Worm (Caenorhabditis elegans) whole organism, young adult: Measurements from ENCODE around the gene Y60C6A.1.
"Not testable (repeated sequence)": the region's sequence is repeated elsewhere in the genome, so short reads cannot be mapped to it uniquely, and the experiment has no call there.

ENCODE experiments used
- B0035.1 ChIP-seq: sonication (generic microtip); optimal IDR thresholded peaks from 2 replicates; lab custom pipeline; 2016; ENCODE audit warnings: missing genetic modification characterization, mild to moderate bottlenecking, missing compliant biosample characterization, missing genotype, missing genetic modification reagents
- F10E7.11 ChIP-seq: sonication (generic microtip); optimal IDR thresholded peaks from 2 replicates; lab custom pipeline; 2017; ENCODE audit warnings: mild to moderate bottlenecking, missing genetic modification characterization, moderate library complexity, missing compliant biosample characterization
- F23B12.7 ChIP-seq: sonication (generic microtip); optimal IDR thresholded peaks from 2 replicates; lab custom pipeline; 2017; ENCODE audit warnings: missing genetic modification characterization, mild to moderate bottlenecking, missing compliant biosample characterization, antibody characterized with exemption, moderate library complexity; ENCODE audit not compliant: insufficient read depth
- F39B2.1 ChIP-seq: fragments of 200-800 bp; sonication (Bioruptor generic); IDR thresholded peaks from 2 replicates; pipeline ENCODE4 v1.3.6; 2022; ENCODE audit warnings: missing genetic modification reagents, missing genetic modification characterization, missing compliant biosample characterization
- K11D2.4 ChIP-seq: fragments of 200-800 bp; sonication (Bioruptor generic); IDR thresholded peaks from 2 replicates; pipeline ENCODE4 v1.3.6; 2022; ENCODE audit warnings: missing genetic modification reagents, missing genetic modification characterization, missing compliant biosample characterization
- K12H6.12 ChIP-seq: fragments of 200-800 bp; sonication (Bioruptor generic); optimal IDR thresholded peaks from 2 replicates; lab custom pipeline; 2018; ENCODE audit warnings: mild to moderate bottlenecking, missing genetic modification characterization, missing compliant biosample characterization
- Y79H2A.3 ChIP-seq: fragments of 200-800 bp; sonication (Bioruptor generic); conservative IDR thresholded peaks from 2 replicates; pipeline ENCODE4 v1.3.6; 2022; ENCODE audit warnings: missing genetic modification reagents, missing genetic modification characterization, missing compliant biosample characterization
- ZK185.1 ChIP-seq: sonication (generic microtip); optimal IDR thresholded peaks from 2 replicates; lab custom pipeline; 2016; ENCODE audit warnings: mild to moderate bottlenecking, missing genetic modification characterization, missing compliant biosample characterization; ENCODE audit not compliant: poor library complexity, severe bottlenecking
- aptf-3 ChIP-seq: fragments of 200-800 bp; sonication (Bioruptor generic); IDR thresholded peaks from 2 replicates; pipeline ENCODE4 v1.3.6; 2022; ENCODE audit warnings: missing genetic modification characterization, missing compliant biosample characterization
- bed-1 ChIP-seq: fragments of 200-800 bp; sonication (Bioruptor generic); IDR thresholded peaks from 2 replicates; pipeline ENCODE4 v1.3.6; 2022; ENCODE audit warnings: missing genetic modification reagents, missing genetic modification characterization, missing compliant biosample characterization
- cebp-2 ChIP-seq: fragments of 200-800 bp; sonication (Bioruptor generic); IDR thresholded peaks from 2 replicates; pipeline ENCODE4 v1.3.6; 2022; ENCODE audit warnings: missing genetic modification characterization, missing compliant biosample characterization
- ceh-27 ChIP-seq: fragments of 200-800 bp; sonication (Bioruptor generic); optimal IDR thresholded peaks from 2 replicates; lab custom pipeline; 2018; ENCODE audit warnings: mild to moderate bottlenecking, missing genetic modification characterization, moderate library complexity, missing compliant biosample characterization
- dox-1 ChIP-seq: fragments of 200-800 bp; sonication (Bioruptor generic); IDR thresholded peaks from 2 replicates; pipeline ENCODE4 v1.3.6; 2022; ENCODE audit warnings: missing genetic modification reagents, missing genetic modification characterization, missing compliant biosample characterization
- dpl-1 ChIP-seq: fragments of 150-350 bp; optimal IDR thresholded peaks from 2 replicates; lab custom pipeline; 2014; ENCODE audit warnings: missing biosample characterization, missing genetic modification reagents, missing genetic modification characterization
- gei-17 ChIP-seq: fragments of 200-800 bp; sonication (Bioruptor generic); optimal IDR thresholded peaks from 2 replicates; lab custom pipeline; 2018; ENCODE audit warnings: mild to moderate bottlenecking, missing genetic modification characterization, missing compliant biosample characterization
- hlh-12 ChIP-seq: sonication (generic microtip); optimal IDR thresholded peaks from 2 replicates; lab custom pipeline; 2016; ENCODE audit warnings: missing genetic modification characterization, missing compliant biosample characterization
- hrde-1 ChIP-seq: sonication (generic microtip); optimal IDR thresholded peaks from 2 replicates; lab custom pipeline; 2016; ENCODE audit warnings: missing genetic modification characterization, mild to moderate bottlenecking, missing compliant biosample characterization, moderate library complexity, missing genotype, missing genetic modification reagents, borderline replicate concordance
- hsf-1 ChIP-seq: fragments of 200-800 bp; sonication (Bioruptor generic); IDR thresholded peaks from 2 replicates; pipeline ENCODE4 v1.3.6; 2022; ENCODE audit warnings: missing genetic modification reagents, missing genetic modification characterization, missing compliant biosample characterization
- lag-1 ChIP-seq: fragments of 200-800 bp; sonication (Bioruptor generic); IDR thresholded peaks from 2 replicates; pipeline ENCODE4 v1.3.6; 2022; ENCODE audit warnings: missing genetic modification reagents, missing genetic modification characterization, missing compliant biosample characterization
- let-607 ChIP-seq, 2 experiments: fragments of 200-800 bp in 1 of 2; sonication (Bioruptor generic) in 1 of 2; sonication (generic microtip) in 1 of 2; optimal IDR thresholded peaks; 2 replicates each; lab custom pipeline; 2016 to 2018; ENCODE audit warnings: mild to moderate bottlenecking in 2 of 2, missing compliant biosample characterization in 2 of 2, missing genetic modification characterization in 2 of 2, moderate library complexity in 2 of 2, missing genotype in 1 of 2
- lsy-27 ChIP-seq: sonication (generic microtip); optimal IDR thresholded peaks from 2 replicates; lab custom pipeline; 2017; ENCODE audit warnings: missing genetic modification characterization, mild to moderate bottlenecking, missing compliant biosample characterization, antibody characterized with exemption, missing genotype, borderline replicate concordance; ENCODE audit not compliant: insufficient read depth
- madf-10 ChIP-seq: sonication (generic microtip); optimal IDR thresholded peaks from 2 replicates; lab custom pipeline; 2016; ENCODE audit warnings: mild to moderate bottlenecking, missing genetic modification characterization, missing compliant biosample characterization
- mcd-1 ChIP-seq: fragments of 200-800 bp; sonication (Bioruptor generic); IDR thresholded peaks from 2 replicates; pipeline ENCODE4 v1.3.6; 2022; ENCODE audit warnings: missing genetic modification reagents, missing genetic modification characterization, missing compliant biosample characterization
- nhr-179 ChIP-seq: sonication (generic microtip); optimal IDR thresholded peaks from 2 replicates; lab custom pipeline; 2016; ENCODE audit warnings: mild to moderate bottlenecking, missing genetic modification characterization, missing compliant biosample characterization
- nhr-80 ChIP-seq: sonication (generic microtip); optimal IDR thresholded peaks from 2 replicates; lab custom pipeline; 2016; ENCODE audit warnings: missing genetic modification characterization, missing compliant biosample characterization
- pbrm-1 ChIP-seq: fragments of 200-800 bp; sonication (Bioruptor generic); IDR thresholded peaks from 2 replicates; pipeline ENCODE4 v1.3.6; 2022; ENCODE audit warnings: missing genetic modification reagents, missing genetic modification characterization, missing compliant biosample characterization
- rpc-1 ChIP-seq, 2 experiments: fragments of 150-350 bp in 1 of 2; sonication (generic microtip) in 1 of 2; optimal IDR thresholded peaks; 2 replicates each; lab custom pipeline; 2014 to 2018; ENCODE audit warnings: missing biosample characterization in 1 of 2, missing genetic modification characterization in 1 of 2, missing genetic modification reagents in 1 of 2, missing genotype in 1 of 2
- ztf-18 ChIP-seq: sonication (generic microtip); optimal IDR thresholded peaks from 2 replicates; lab custom pipeline; 2016; ENCODE audit warnings: missing genotype, mild to moderate bottlenecking, missing genetic modification characterization, missing compliant biosample characterization
- ztf-22 ChIP-seq: fragments of 200-800 bp; sonication (Bioruptor generic); optimal IDR thresholded peaks from 2 replicates; lab custom pipeline; 2018; ENCODE audit warnings: mild to moderate bottlenecking, missing genetic modification characterization, moderate library complexity, missing compliant biosample characterization
- ztf-6 ChIP-seq: fragments of 200-800 bp; sonication (Bioruptor generic); IDR thresholded peaks from 2 replicates; pipeline ENCODE4 v1.3.6; 2022; ENCODE audit warnings: missing genetic modification reagents, missing genetic modification characterization, missing compliant biosample characterization

Y60C6A.1 gene

DNA sequence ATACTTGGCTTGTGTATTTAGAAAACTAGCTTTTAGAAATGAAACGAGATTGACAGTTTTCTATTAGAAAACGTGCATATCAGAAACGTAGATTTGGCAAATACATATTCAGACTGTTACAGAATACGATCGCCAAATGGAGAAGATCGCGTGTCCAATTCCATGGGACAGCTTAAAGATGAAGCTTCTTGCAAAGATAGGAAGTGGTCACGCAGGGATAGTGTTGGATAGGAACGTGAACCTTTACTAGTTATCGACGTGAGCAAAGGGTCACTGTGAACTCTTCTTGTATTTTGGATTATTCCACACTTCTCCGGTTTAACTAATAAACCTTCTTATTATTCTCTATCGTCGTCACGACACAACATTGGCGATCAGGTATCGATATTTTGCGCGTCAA lies 22.7 kb upstream of the Y60C6A.1 start, which contains the start of gene bgnt-1.4:
TSS of gene bgnt-1.4 (plus strand) at position 301 of the 400 bp plus-strand sequence.
- TF ChIP-seq F39B2.1 (GFP tag; lab: Robert Waterston, UW); bed-1 (GFP tag; lab: Robert Waterston, UW); ztf-22 (GFP tag; lab: Kevin White, UChicago): not testable (repeated sequence)

DNA sequence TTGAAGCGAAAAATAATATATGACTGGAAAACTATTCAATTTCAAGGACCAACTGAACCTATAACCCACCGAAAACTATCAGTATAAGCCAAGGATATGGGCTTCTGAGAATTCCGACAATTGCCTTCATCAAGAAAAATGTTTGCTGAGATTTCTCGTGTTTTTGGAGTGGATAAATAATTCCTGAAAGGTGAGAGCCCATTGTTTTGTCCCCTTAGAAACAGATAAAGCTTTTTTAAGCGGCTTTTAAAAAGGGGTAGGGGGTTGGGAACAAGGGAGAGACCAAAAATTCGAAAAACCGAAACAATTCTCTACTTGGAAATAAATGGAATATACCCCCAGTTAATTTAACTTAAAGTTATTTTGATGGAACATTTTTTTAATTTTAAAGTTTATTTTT lies 16.9 kb upstream of the Y60C6A.1 start, which contains the start of gene C18G1.8:
TSS of gene C18G1.8 (minus strand) at position 101 of the 400 bp plus-strand sequence.
- TF ChIP-seq ztf-22 (GFP tag; lab: Kevin White, UChicago) (no peak), madf-10 (tag; lab: Kevin White, UChicago) (no peak), K12H6.12 (tag; lab: Kevin White, UChicago) (no peak), gei-17 (GFP tag; lab: Kevin White, UChicago) (no peak), mcd-1 (GFP tag; lab: Robert Waterston, UW) (no peak), hlh-12 (no peak), rpc-1 (optimal IDR thresholded peaks at IDR 0.05; lab: Kevin White, UChicago) (no peak), rpc-1 (tag; optimal IDR thresholded peaks at IDR 0.05; lab: Kevin White, UChicago) (no peak), ZK185.1 (tag; lab: Kevin White, UChicago) (no peak), dpl-1 (no peak)

DNA sequence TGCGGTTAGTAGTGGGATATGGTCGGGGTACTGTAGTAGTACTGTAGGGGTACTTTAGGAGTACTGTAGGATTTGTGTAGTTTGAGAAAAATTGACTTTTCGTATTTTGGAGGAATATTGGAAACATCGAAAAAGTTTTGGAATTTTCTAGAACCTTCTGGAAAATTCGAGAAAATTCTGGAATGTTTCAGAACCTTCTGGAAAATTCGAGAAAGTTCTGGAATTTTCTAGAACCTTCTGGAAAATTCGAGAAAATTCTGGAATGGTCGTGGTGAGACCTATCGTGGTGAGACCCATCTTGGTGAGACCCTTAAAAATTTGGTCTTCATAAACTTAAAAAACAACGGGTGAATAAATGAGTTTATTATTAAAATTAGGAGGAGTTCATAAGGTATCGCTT lies 15.9 kb upstream of the Y60C6A.1 start:
- peak; percentile 94 for TF ChIP-seq hsf-1 (GFP tag; lab: Robert Waterston, UW)

DNA sequence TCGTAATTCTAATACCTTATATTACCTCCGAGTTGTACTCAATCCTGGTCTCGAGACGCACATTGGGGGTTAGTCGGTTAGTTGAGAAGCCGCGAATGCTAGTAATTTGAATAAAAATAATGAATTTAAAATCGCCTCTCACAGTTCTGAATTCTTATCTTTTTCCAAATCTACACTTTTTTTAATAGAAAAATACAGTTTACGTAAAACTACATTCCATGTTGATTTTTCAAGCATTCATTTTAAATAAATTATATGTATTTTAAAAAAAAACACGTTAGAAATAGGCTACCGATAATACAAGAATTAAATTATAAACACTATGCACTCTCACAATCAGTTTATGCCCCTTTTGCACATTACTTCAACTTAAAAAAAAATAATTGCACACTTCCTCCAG lies 13.8 kb upstream of the Y60C6A.1 start, which contains the start of gene C18G1.9:
TSS of gene C18G1.9 (minus strand) at position 101 of the 400 bp plus-strand sequence.
- TF ChIP-seq ztf-6 (GFP tag; lab: Robert Waterston, UW) (no peak), K11D2.4 (GFP tag; lab: Robert Waterston, UW) (no peak), F10E7.11 (tag; lab: Kevin White, UChicago) (no peak), nhr-179 (no peak), pbrm-1 (no peak), ceh-27 (no peak), B0035.1 (tag; lab: Kevin White, UChicago) (no peak), cebp-2 (GFP tag; lab: Robert Waterston, UW) (no peak), lsy-27 (no peak), dpl-1 (no peak), aptf-3 (GFP tag; lab: Robert Waterston, UW) (no peak), ztf-18 (no peak), Y79H2A.3 (GFP tag; lab: Robert Waterston, UW) (no peak)

DNA sequence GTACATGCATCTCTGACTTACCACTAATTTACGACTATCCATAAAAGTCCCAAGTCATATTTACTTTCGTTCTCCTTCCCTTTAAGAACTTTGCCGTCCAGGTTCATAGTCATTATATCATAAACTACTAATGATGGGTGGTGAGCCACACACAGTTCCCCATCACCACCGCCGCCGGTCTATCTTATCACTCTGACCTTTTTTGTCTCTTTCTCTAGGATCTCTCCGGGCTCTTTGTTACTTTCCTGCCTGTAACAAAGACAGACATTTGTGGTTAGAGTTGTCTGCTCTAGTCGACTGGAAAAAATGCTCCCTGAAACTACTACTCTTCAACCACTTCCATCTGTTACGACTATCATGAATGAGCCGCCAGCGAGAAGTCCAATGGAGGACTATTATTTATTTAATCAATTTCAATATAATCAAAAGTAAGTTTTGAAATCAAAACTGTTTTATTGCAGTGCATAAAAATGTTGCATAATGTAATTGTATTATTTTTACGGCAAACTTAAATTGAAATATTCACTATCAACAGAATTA lies 12.9 kb upstream of the Y60C6A.1 start, which contains the start of gene elt-7:
TSS of gene elt-7 (plus strand) at position 263 of the 540 bp plus-strand sequence.
- TF ChIP-seq dox-1 (GFP tag; lab: Robert Waterston, UW), result 0 out of 2 replicates have a peak, but pooled peaks have one; percentile 7
- TF ChIP-seq hrde-1 (tag; lab: Kevin White, UChicago), result no peak
- TF ChIP-seq nhr-80 (tag; lab: Kevin White, UChicago), result peak; percentile 77
- no peak for TF ChIP-seq let-607 (tag; optimal IDR thresholded peaks at IDR 0.05; lab: Kevin White, UChicago)
- TF ChIP-seq lag-1, result 0 out of 2 replicates have a peak, but pooled peaks have one; percentile 17
- no peak for TF ChIP-seq F23B12.7 (tag; lab: Kevin White, UChicago)
